Worm (Caenorhabditis elegans) whole organism, midembryonic: Measurements from ENCODE around the gene ipla-5.

ENCODE experiments used
- T22C8.4 ChIP-seq: fragments of 200-800 bp; sonication (Bioruptor generic); IDR thresholded peaks from 2 replicates; pipeline ENCODE4 v1.3.6; 2022; ENCODE audit warnings: missing genetic modification characterization, missing compliant biosample characterization
- flt-1 ChIP-seq: fragments of 200-800 bp; sonication (Bioruptor generic); IDR thresholded peaks from 2 replicates; pipeline ENCODE4 v1.3.6; 2022; ENCODE audit warnings: missing genetic modification characterization, missing compliant biosample characterization
- klf-2 ChIP-seq: fragments of 200-800 bp; sonication (Bioruptor generic); conservative IDR thresholded peaks from 2 replicates; pipeline ENCODE4 v1.3.6; 2022; ENCODE audit warnings: missing genetic modification reagents, missing genetic modification characterization, missing compliant biosample characterization
- ref-1 ChIP-seq: fragments of 200-800 bp; sonication (Bioruptor generic); conservative IDR thresholded peaks from 2 replicates; pipeline ENCODE4 v1.3.6; 2022; ENCODE audit warnings: missing genetic modification reagents, missing genetic modification characterization, missing compliant biosample characterization
- ztf-23 ChIP-seq: fragments of 200-800 bp; sonication (Bioruptor generic); IDR thresholded peaks from 2 replicates; pipeline ENCODE4 v1.3.6; 2022; ENCODE audit warnings: missing genetic modification reagents, missing genetic modification characterization, missing compliant biosample characterization
- ztf-29 ChIP-seq: fragments of 200-800 bp; sonication (Bioruptor generic); IDR thresholded peaks from 2 replicates; pipeline ENCODE4 v1.3.6; 2022; ENCODE audit warnings: missing genetic modification reagents, missing genetic modification characterization, missing compliant biosample characterization

- no peak for TF ChIP-seq flt-1
- no peak for TF ChIP-seq T22C8.4 (GFP tag; lab: Robert Waterston, UW)
- no peak for TF ChIP-seq ref-1
- TF ChIP-seq ztf-29: no peak
- TF ChIP-seq ztf-23 (GFP tag; lab: Robert Waterston, UW): no peak
- TF ChIP-seq klf-2 (GFP tag; lab: Robert Waterston, UW): no peak
Measured at ce11 chrIV:8724907-8725306, 9.9 kb downstream of the ipla-5 start.
